Worm (Caenorhabditis elegans): Measurements from ENCODE around the gene pudl-1.
"Not testable (repeated sequence)": the region's sequence is repeated elsewhere in the genome, so short reads cannot be mapped to it uniquely, and the experiment has no call there.

The pudl-1 gene

ce11 chrIV:2798339-2798738 is 34.4 kb upstream of the pudl-1 start, which contains the start of gene Y54G2A.52:
Y54G2A.52 (minus strand) TSS chrIV:2798686.
- TF ChIP-seq efl-1 (optimal IDR thresholded peaks at IDR 0.05) (no peak), efl-1 (GFP tag; optimal IDR thresholded peaks at IDR 0.05 in 1 of 2) (no peak), irx-1 (tag; optimal IDR thresholded peaks at IDR 0.05) (no peak), lin-35 (GFP tag; optimal IDR thresholded peaks at IDR 0.05) (peak in 1 of 2 experiments; percentile 38), elt-2 (tag; optimal IDR thresholded peaks at IDR 0.05) (peak; percentile 63), sox-4 (tag; optimal IDR thresholded peaks at IDR 0.05) (no peak), ama-1 (optimal IDR thresholded peaks at IDR 0.05) (no peak)

ce11 chrIV:2799389-2799788 is 33.3 kb upstream of the pudl-1 start, which contains the start of gene Y54G2A.10:
Y54G2A.10 (plus strand) TSS chrIV:2799689.
- TF ChIP-seq fkh-10 (GFP tag; optimal IDR thresholded peaks at IDR 0.05) (no peak), rnt-1 (tag; optimal IDR thresholded peaks at IDR 0.05) (no peak), ceh-88 (GFP tag; IDR thresholded peaks at IDR 0.05) (no peak), skn-1 (tag; optimal IDR thresholded peaks at IDR 0.05) (no peak), grh-1 (GFP tag; IDR thresholded peaks at IDR 0.05) (no peak), blmp-1 (tag; optimal IDR thresholded peaks at IDR 0.05) (no peak), snu-23 (GFP tag; optimal IDR thresholded peaks at IDR 0.05) (peak; percentile 4), nhr-28 (tag; optimal IDR thresholded peaks at IDR 0.05) (no peak)

- TF ChIP-seq efl-1 (optimal IDR thresholded peaks at IDR 0.05) (no peak), efl-1 (GFP tag; optimal IDR thresholded peaks at IDR 0.05 in 1 of 2) (peak in 1 of 2 experiments; percentile 41), C34B4.2 (tag; optimal IDR thresholded peaks at IDR 0.05) (no peak)
Measured at ce11 chrIV:2799890-2800289, 32.8 kb upstream of the pudl-1 start.

DNA sequence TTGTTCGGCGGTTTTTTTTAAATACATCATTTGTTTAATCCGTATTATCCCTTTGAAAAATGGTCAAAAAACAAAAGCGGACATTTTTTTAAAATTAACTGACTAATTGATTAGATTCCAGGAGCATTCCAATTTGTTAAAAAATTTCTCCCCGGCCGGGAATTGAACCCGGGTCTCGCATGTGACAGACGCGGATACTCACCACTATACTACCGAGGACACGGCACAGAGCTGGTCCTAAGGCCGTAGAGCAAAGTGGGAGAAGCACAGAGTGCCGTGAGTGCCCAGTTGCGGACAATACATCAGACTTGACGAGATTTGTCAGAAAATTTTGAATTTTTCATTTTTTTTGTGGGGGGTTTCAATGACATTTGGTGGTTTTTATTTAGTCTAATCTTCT is 31.7 kb upstream of the pudl-1 start:
- TF ChIP-seq hpl-2 (GFP tag; optimal IDR thresholded peaks at IDR 0.05) = peak; percentile 4
- TF ChIP-seq efl-1 (optimal IDR thresholded peaks at IDR 0.05) = peak in 1 of 2 experiments; percentile 48
- peak in 1 of 2 experiments; percentile 3 for TF ChIP-seq efl-1 (GFP tag; optimal IDR thresholded peaks at IDR 0.05 in 1 of 2)
- TF ChIP-seq unc-98 (GFP tag; IDR thresholded peaks at IDR 0.05) = no peak
- TF ChIP-seq rnt-1 (tag; optimal IDR thresholded peaks at IDR 0.05) = peak; percentile 9
- TF ChIP-seq nhr-71 (tag; optimal IDR thresholded peaks at IDR 0.05) = peak; percentile 6

- not testable (repeated sequence) for TF ChIP-seq tlp-1 (tag; optimal IDR thresholded peaks at IDR 0.05); pag-3 (tag; optimal IDR thresholded peaks at IDR 0.05; ENCODE audit: borderline replicate concordance, insufficient read depth); grh-1 (GFP tag; IDR thresholded peaks at IDR 0.05)
Measured at ce11 chrIV:2801558-2801957, 31.1 kb upstream of the pudl-1 start, which contains the start of gene Y54G2A.44. Y54G2A.44 (plus strand) TSS chrIV:2801858.

- TF ChIP-seq zip-4 (GFP tag; optimal IDR thresholded peaks at IDR 0.05) = no peak
- no peak for TF ChIP-seq fos-1 (tag; optimal IDR thresholded peaks at IDR 0.05)
- TF ChIP-seq hlh-17 (GFP tag; optimal IDR thresholded peaks at IDR 0.05; ENCODE audit: borderline replicate concordance) = no peak
- no peak for TF ChIP-seq zag-1 (tag; optimal IDR thresholded peaks at IDR 0.05)
- no peak for TF ChIP-seq unc-62 (GFP tag; optimal IDR thresholded peaks at IDR 0.05)
- TF ChIP-seq ztf-4 (tag; optimal IDR thresholded peaks at IDR 0.05) = no peak
- TF ChIP-seq irx-1 (tag; optimal IDR thresholded peaks at IDR 0.05) = no peak
- no peak for TF ChIP-seq efl-1 (optimal IDR thresholded peaks at IDR 0.05)
- peak in 1 of 2 experiments; percentile 85 for TF ChIP-seq efl-1 (GFP tag; optimal IDR thresholded peaks at IDR 0.05 in 1 of 2)
Measured at ce11 chrIV:2802193-2802592, 30.5 kb upstream of the pudl-1 start.

DNA sequence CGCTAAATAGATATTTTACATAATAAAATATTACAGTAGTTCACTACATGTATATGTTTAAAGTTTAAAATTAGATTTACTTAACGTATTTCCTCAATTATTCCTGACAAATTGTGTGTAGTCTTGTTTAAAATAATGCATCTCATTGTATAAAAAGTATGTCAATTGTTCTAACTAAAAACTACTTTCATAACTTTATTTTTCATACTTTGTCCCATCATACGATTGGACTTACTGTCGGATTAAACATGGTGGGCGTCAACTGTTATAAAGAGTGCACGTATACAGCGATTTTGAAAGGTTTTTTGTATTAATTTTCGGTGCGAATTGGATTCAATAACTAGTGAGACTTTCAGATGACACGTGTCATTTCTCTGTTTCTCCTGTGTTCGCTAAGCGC is 29.1 kb upstream of the pudl-1 start, which contains the start of gene Y54G2A.32:
Gene Y54G2A.32, plus strand, starts transcription at position 301 of the 400 bp plus-strand sequence.
- TF ChIP-seq tbx-2 (tag; optimal IDR thresholded peaks at IDR 0.05) = no peak
- no peak for TF ChIP-seq egl-13 (tag; optimal IDR thresholded peaks at IDR 0.05)

Measured in whole organism, L1 larva.